Worm (Caenorhabditis elegans) whole organism, early embryonic: ENCODE data around the gene mig-21.

ENCODE experiments used
- B0310.2 ChIP-seq: sonication (generic microtip); optimal IDR thresholded peaks from 2 replicates; lab custom pipeline; 2016; ENCODE audit warnings: mild to moderate bottlenecking, missing genetic modification characterization, missing compliant biosample characterization
- F13C5.2 ChIP-seq: sonication (generic microtip); optimal IDR thresholded peaks from 2 replicates; lab custom pipeline; 2017; ENCODE audit warnings: mild to moderate bottlenecking, missing genetic modification characterization, inconsistent platforms, missing compliant biosample characterization
- aly-1 ChIP-seq: sonication (generic microtip); optimal IDR thresholded peaks from 2 replicates; lab custom pipeline; 2016; ENCODE audit warnings: missing genetic modification characterization, missing compliant biosample characterization
- ama-1 ChIP-seq: fragments of 150-350 bp; optimal IDR thresholded peaks from 2 replicates; lab custom pipeline; 2014
- ceh-13 ChIP-seq: fragments of 200-800 bp; sonication (Bioruptor generic); optimal IDR thresholded peaks from 2 replicates; lab custom pipeline; 2018; ENCODE audit warnings: mild to moderate bottlenecking, missing genetic modification characterization, missing compliant biosample characterization
- ceh-36 ChIP-seq: sonication (generic microtip); optimal IDR thresholded peaks from 2 replicates; lab custom pipeline; 2016; ENCODE audit warnings: missing genetic modification characterization, inconsistent platforms, missing compliant biosample characterization
- ets-7 ChIP-seq: sonication (generic microtip); optimal IDR thresholded peaks from 2 replicates; lab custom pipeline; 2016; ENCODE audit warnings: missing genotype, missing genetic modification characterization, missing compliant biosample characterization
- flt-1 ChIP-seq: fragments of 200-800 bp; sonication (Bioruptor generic); IDR thresholded peaks from 2 replicates; pipeline ENCODE4 v1.3.6; 2022; ENCODE audit warnings: missing genetic modification characterization, missing compliant biosample characterization
- hmbx-1 ChIP-seq: sonication (generic microtip); optimal IDR thresholded peaks from 2 replicates; lab custom pipeline; 2016; ENCODE audit warnings: mild to moderate bottlenecking, missing genetic modification characterization, missing compliant biosample characterization
- hmg-4 ChIP-seq: fragments of 200-800 bp; sonication (Bioruptor generic); optimal IDR thresholded peaks from 2 replicates; lab custom pipeline; 2018; ENCODE audit warnings: mild to moderate bottlenecking, missing genetic modification characterization, missing compliant biosample characterization
- hnd-1 ChIP-seq: sonication (generic microtip); optimal IDR thresholded peaks from 2 replicates; lab custom pipeline; 2016; ENCODE audit warnings: missing genetic modification characterization, missing compliant biosample characterization
- pes-1 ChIP-seq: fragments of 200-800 bp; sonication (Bioruptor generic); IDR thresholded peaks from 2 replicates; pipeline ENCODE4 v1.3.6; 2022; ENCODE audit warnings: missing genetic modification reagents, missing genetic modification characterization, missing compliant biosample characterization
- scrt-1 ChIP-seq: fragments of 200-800 bp; sonication (Bioruptor generic); IDR thresholded peaks from 2 replicates; pipeline ENCODE4 v1.3.6; 2022; ENCODE audit warnings: missing genetic modification characterization, missing compliant biosample characterization
- sea-1 ChIP-seq: fragments of 200-800 bp; sonication (Bioruptor generic); conservative IDR thresholded peaks from 2 replicates; pipeline ENCODE4 v1.3.6; 2022; ENCODE audit warnings: missing genetic modification characterization, missing compliant biosample characterization
- tbx-11 ChIP-seq: fragments of 200-800 bp; sonication (Bioruptor generic); IDR thresholded peaks from 2 replicates; pipeline ENCODE4 v1.3.6; 2022; ENCODE audit warnings: missing genetic modification characterization, missing compliant biosample characterization
- tbx-37 ChIP-seq: fragments of 200-800 bp; sonication (Bioruptor generic); conservative IDR thresholded peaks from 2 replicates; pipeline ENCODE4 v1.3.6; 2022; ENCODE audit warnings: missing genetic modification reagents, missing genetic modification characterization, missing compliant biosample characterization
- tra-4 ChIP-seq: sonication (generic microtip); optimal IDR thresholded peaks from 2 replicates; lab custom pipeline; 2017; ENCODE audit warnings: missing genetic modification characterization, missing compliant biosample characterization

Gene mig-21

ce11 chrIII:5886893-5887292 is 8.7 kb upstream of the mig-21 start, which contains the start of gene C28H8.7:
TSS of gene C28H8.7 (minus strand) at chrIII:5886993.
- no peak for TF ChIP-seq sea-1 (GFP tag; lab: Robert Waterston, UW)
- no peak for TF ChIP-seq ceh-13
- no peak for TF ChIP-seq B0310.2 (tag; lab: Kevin White, UChicago)
- no peak for TF ChIP-seq flt-1 (GFP tag; lab: Robert Waterston, UW)
- no peak for TF ChIP-seq aly-1 (tag; lab: Kevin White, UChicago)
- TF ChIP-seq ets-7 (tag; lab: Kevin White, UChicago), result no peak
- TF ChIP-seq F13C5.2 (tag; lab: Kevin White, UChicago), result no peak
- TF ChIP-seq hmbx-1 (tag; lab: Kevin White, UChicago), result no peak
- no peak for TF ChIP-seq hmg-4
- TF ChIP-seq ama-1, result no peak
- TF ChIP-seq ceh-36 (tag; lab: Kevin White, UChicago), result no peak
- TF ChIP-seq hnd-1 (tag; lab: Kevin White, UChicago), result no peak

DNA sequence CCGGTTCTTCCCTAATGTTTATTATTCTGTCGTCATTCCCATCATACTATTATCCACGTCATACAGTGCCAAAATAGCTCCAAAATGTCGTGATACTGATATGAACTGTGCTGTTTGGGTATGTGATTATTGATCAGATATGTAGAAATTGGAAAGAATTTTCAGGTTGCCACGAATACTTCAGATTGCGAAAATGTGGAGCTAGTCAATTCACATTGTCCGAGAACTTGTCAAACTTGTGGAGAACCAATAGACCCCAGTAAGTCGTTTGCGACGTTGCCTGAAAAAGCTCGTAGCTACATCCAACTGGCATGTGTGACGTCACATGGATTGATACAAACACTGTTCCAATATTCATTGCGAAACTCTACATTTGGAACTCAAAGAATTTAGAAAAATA is 6.3 kb upstream of the mig-21 start:
- no peak for TF ChIP-seq hnd-1 (tag; lab: Kevin White, UChicago)
- TF ChIP-seq ama-1, result no peak
- TF ChIP-seq F13C5.2 (tag; lab: Kevin White, UChicago), result no peak
- TF ChIP-seq ceh-36 (tag; lab: Kevin White, UChicago), result no peak
- TF ChIP-seq tbx-37 (GFP tag; lab: Robert Waterston, UW), result no peak
- no peak for TF ChIP-seq pes-1 (GFP tag; lab: Robert Waterston, UW)
- no peak for TF ChIP-seq B0310.2 (tag; lab: Kevin White, UChicago)
- no peak for TF ChIP-seq hmbx-1 (tag; lab: Kevin White, UChicago)
- no peak for TF ChIP-seq tra-4 (tag; lab: Kevin White, UChicago)
- no peak for TF ChIP-seq scrt-1 (GFP tag; lab: Robert Waterston, UW)
- TF ChIP-seq hmg-4, result no peak
- no peak for TF ChIP-seq flt-1 (GFP tag; lab: Robert Waterston, UW)
- no peak for TF ChIP-seq ceh-13
- TF ChIP-seq aly-1 (tag; lab: Kevin White, UChicago), result no peak

- TF ChIP-seq ama-1, result no peak
- no peak for TF ChIP-seq hnd-1 (tag; lab: Kevin White, UChicago)
- no peak for TF ChIP-seq aly-1 (tag; lab: Kevin White, UChicago)
- TF ChIP-seq hmbx-1 (tag; lab: Kevin White, UChicago), result no peak
- no peak for TF ChIP-seq F13C5.2 (tag; lab: Kevin White, UChicago)
- no peak for TF ChIP-seq B0310.2 (tag; lab: Kevin White, UChicago)
- TF ChIP-seq scrt-1 (GFP tag; lab: Robert Waterston, UW), result no peak
- TF ChIP-seq tra-4 (tag; lab: Kevin White, UChicago), result no peak
- no peak for TF ChIP-seq flt-1 (GFP tag; lab: Robert Waterston, UW)
- TF ChIP-seq tbx-11 (GFP tag; lab: Robert Waterston, UW), result no peak
- TF ChIP-seq sea-1 (GFP tag; lab: Robert Waterston, UW), result no peak
- no peak for TF ChIP-seq pes-1 (GFP tag; lab: Robert Waterston, UW)
- no peak for TF ChIP-seq ets-7 (tag; lab: Kevin White, UChicago)
- no peak for TF ChIP-seq ceh-13
- TF ChIP-seq hmg-4, result no peak
- TF ChIP-seq ceh-36 (tag; lab: Kevin White, UChicago), result no peak
- no peak for TF ChIP-seq tbx-37 (GFP tag; lab: Robert Waterston, UW)
Observed at ce11 chrIII:5884007-5884406, 5.8 kb upstream of the mig-21 start, which contains the start of gene C28H8.5. TSS of gene C28H8.5 (plus strand) at chrIII:5884307.

DNA sequence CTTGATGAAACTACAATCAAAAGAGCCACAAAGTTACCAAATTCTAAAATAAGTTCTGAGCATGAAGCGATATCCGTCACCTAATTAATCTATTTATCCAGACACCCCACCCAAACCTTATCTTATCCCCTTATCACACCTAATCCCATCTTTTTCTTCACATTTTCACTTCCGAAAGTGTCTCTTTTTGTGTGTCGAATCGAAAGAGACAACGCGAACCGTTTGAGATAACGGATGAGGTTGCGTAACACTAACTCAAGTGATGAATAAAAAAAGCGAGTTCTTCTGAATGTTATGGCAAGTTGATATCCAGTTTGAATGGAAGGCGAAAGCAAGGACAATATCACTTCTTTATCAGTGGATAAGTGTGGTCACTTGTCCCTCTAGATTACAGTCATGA is 5.3 kb upstream of the mig-21 start:
- TF ChIP-seq flt-1 (GFP tag; lab: Robert Waterston, UW) (no peak), tra-4 (tag; lab: Kevin White, UChicago) (no peak), hmbx-1 (tag; lab: Kevin White, UChicago) (no peak)

DNA sequence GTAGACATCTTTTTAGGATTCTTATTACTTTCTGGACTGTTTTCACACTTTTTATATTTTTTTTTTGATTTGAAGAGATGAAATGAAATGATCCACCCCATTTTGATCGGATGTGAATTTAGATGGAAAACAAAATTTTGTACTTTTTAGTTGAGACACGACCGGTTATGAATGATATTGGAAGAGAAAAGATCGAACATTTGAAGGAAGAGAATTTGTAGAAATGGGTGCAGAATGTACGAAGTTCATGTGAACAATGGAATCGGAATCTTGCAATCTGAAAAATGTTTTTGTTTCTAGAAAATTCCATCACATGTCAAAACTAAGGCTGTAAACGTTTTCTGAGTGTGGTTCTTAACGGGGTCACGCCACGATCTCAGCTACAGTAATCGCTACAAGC is 4.6 kb upstream of the mig-21 start, which contains the start of gene F01F1.14:
Gene F01F1.14, minus strand, starts transcription at position 101 of the 400 bp plus-strand sequence.
- TF ChIP-seq ama-1 (no peak), hmg-4 (no peak), ceh-36 (tag; lab: Kevin White, UChicago) (no peak), tbx-37 (GFP tag; lab: Robert Waterston, UW) (no peak), aly-1 (tag; lab: Kevin White, UChicago) (no peak), F13C5.2 (tag; lab: Kevin White, UChicago) (no peak), ceh-13 (no peak), B0310.2 (tag; lab: Kevin White, UChicago) (no peak), tra-4 (tag; lab: Kevin White, UChicago) (no peak), scrt-1 (GFP tag; lab: Robert Waterston, UW) (no peak), pes-1 (GFP tag; lab: Robert Waterston, UW) (no peak), hmbx-1 (tag; lab: Kevin White, UChicago) (no peak), hnd-1 (tag; lab: Kevin White, UChicago) (no peak), sea-1 (GFP tag; lab: Robert Waterston, UW) (no peak), flt-1 (GFP tag; lab: Robert Waterston, UW) (no peak), tbx-11 (GFP tag; lab: Robert Waterston, UW) (no peak), ets-7 (tag; lab: Kevin White, UChicago) (no peak)

DNA sequence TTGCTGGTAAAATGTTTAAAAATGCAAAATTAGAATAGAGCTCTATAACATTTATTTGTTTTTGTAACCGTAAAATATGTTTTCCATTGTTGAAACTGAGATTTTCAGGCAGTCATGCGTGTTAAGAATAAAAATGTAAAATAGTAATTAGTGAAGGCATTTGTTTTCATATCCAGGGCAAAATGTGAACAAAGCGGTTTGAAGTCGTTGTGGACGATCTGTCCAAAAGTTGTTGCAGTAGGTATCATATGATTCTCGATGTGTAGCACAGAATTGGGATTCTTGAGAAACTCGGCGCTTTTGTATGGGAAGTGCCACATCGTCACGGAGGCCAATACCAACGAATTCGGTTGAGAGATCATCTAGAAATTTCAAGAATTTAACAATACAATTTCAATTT is 4.1 kb upstream of the mig-21 start:
- TF ChIP-seq sea-1 (GFP tag; lab: Robert Waterston, UW) (no peak), ama-1 (peak; percentile 14)

DNA sequence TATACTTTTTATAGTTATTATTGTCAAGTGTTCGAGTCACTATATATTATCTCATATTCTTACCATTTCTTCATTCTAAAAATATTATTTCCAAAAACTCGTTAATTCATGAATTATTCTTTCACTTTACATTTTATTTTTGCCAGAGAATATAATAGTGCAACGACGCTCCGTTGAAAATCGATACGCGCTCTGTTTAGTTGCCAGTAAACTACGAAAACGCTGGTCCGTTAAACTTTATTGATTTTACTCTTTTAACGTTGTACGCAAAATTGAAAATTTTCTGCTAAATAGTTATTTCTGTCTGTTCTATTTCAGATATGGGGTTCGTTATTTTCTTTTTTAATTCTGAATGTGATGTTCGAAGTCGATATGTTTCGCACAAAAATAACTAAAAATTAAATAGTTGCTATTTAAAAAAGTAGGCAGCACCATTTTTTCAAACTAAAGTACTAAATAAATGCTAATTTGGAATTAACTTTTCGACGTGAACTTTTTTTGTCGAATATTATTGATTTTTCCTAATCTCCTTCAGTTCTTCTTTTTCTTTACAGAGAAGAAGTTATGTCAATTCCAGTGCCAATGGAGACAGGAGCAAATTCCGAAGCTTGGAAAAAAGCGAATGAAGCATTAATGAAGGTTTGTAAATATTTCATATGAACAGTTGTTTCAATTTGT is 1.2 kb upstream of the mig-21 start, which contains the start of gene hpo-10:
Gene hpo-10, plus strand, starts transcription at position 199 of the 678 bp plus-strand sequence.
- TF ChIP-seq flt-1 (GFP tag; lab: Robert Waterston, UW), result no peak
- no peak for TF ChIP-seq ceh-13
